Fruit fly (Drosophila melanogaster) whole organism, prepupa: ENCODE data around the gene CG42714.

ENCODE experiments used
- CG10631 ChIP-seq: fragments of 200-800 bp; sonication (Bioruptor generic); optimal IDR thresholded peaks from 2 replicates; lab custom pipeline; 2016; ENCODE audit warnings: missing biosample characterization, missing genetic modification characterization
- CG10669 ChIP-seq: fragments of 200-800 bp; sonication (Bioruptor generic); optimal IDR thresholded peaks from 3 replicates; lab custom pipeline; 2018; ENCODE audit warnings: missing biosample characterization, mild to moderate bottlenecking, missing genetic modification characterization, moderate library complexity
- CG11762 ChIP-seq: fragments of 200-800 bp; sonication (Bioruptor generic); optimal IDR thresholded peaks from 3 replicates; lab custom pipeline; 2016; ENCODE audit warnings: missing biosample characterization, missing genetic modification characterization; ENCODE audit not compliant: insufficient read depth
- CG15336 ChIP-seq: fragments of 200-800 bp; sonication (Bioruptor generic); IDR thresholded peaks from 2 replicates; pipeline ENCODE4 v1.3.6; 2022; ENCODE audit warnings: missing biosample characterization, missing genetic modification characterization
- CG16779 ChIP-seq: fragments of 200-800 bp; sonication (Bioruptor generic); optimal IDR thresholded peaks from 3 replicates; lab custom pipeline; 2017; ENCODE audit warnings: missing biosample characterization, mild to moderate bottlenecking, missing genetic modification characterization
- CG3032 ChIP-seq: fragments of 200-800 bp; optimal IDR thresholded peaks from 2 replicates; lab custom pipeline; 2019; ENCODE audit warnings: missing biosample characterization, mild to moderate bottlenecking, missing genetic modification characterization, moderate library complexity
- CG31627 ChIP-seq: fragments of 200-800 bp; sonication (Bioruptor generic); optimal IDR thresholded peaks from 3 replicates; lab custom pipeline; 2016; ENCODE audit warnings: missing biosample characterization, missing genetic modification characterization
- CG32006 ChIP-seq: fragments of 200-800 bp; sonication (Bioruptor generic); optimal IDR thresholded peaks from 3 replicates; lab custom pipeline; 2017; ENCODE audit warnings: missing biosample characterization, mild to moderate bottlenecking, missing genetic modification characterization
- CG4318 ChIP-seq: fragments of 200-800 bp; sonication (Bioruptor generic); optimal IDR thresholded peaks from 3 replicates; lab custom pipeline; 2017; ENCODE audit warnings: missing biosample characterization, mild to moderate bottlenecking, missing genetic modification characterization
- CG6276 ChIP-seq: fragments of 200-800 bp; sonication (Bioruptor generic); optimal IDR thresholded peaks from 2 replicates; lab custom pipeline; 2017; ENCODE audit warnings: missing biosample characterization, mild to moderate bottlenecking, missing genetic modification characterization
- CG6792 ChIP-seq: fragments of 200-800 bp; sonication (Bioruptor generic); optimal IDR thresholded peaks from 3 replicates; lab custom pipeline; 2016; ENCODE audit warnings: missing biosample characterization, missing genetic modification characterization
- CG6808 ChIP-seq: fragments of 200-800 bp; sonication (Bioruptor generic); optimal IDR thresholded peaks from 3 replicates; lab custom pipeline; 2017; ENCODE audit warnings: missing biosample characterization, missing genetic modification characterization, mild to moderate bottlenecking, moderate library complexity, missing genetic modification reagents
- CG6854 ChIP-seq: fragments of 200-800 bp; sonication (Bioruptor generic); optimal IDR thresholded peaks from 2 replicates; lab custom pipeline; 2017; ENCODE audit warnings: missing biosample characterization, mild to moderate bottlenecking, missing genetic modification characterization
- CG7368 ChIP-seq: fragments of 200-800 bp; sonication (Bioruptor generic); optimal IDR thresholded peaks from 3 replicates; lab custom pipeline; 2016; ENCODE audit warnings: missing biosample characterization, missing genetic modification characterization
- CG8319 ChIP-seq: fragments of 200-800 bp; sonication (Bioruptor generic); optimal IDR thresholded peaks from 3 replicates; lab custom pipeline; 2016; ENCODE audit warnings: missing biosample characterization, missing genetic modification characterization
- CG8632 ChIP-seq: fragments of 200-800 bp; sonication (Bioruptor generic); optimal IDR thresholded peaks from 3 replicates; lab custom pipeline; 2016; ENCODE audit warnings: missing biosample characterization, missing genetic modification characterization
- CG9139 ChIP-seq: fragments of 200-800 bp; sonication (Bioruptor generic); optimal IDR thresholded peaks from 3 replicates; lab custom pipeline; 2017; ENCODE audit warnings: missing biosample characterization, mild to moderate bottlenecking, missing genetic modification characterization
- Eip75B ChIP-seq: fragments of 200-800 bp; sonication (Bioruptor generic); optimal IDR thresholded peaks from 3 replicates; lab custom pipeline; 2016; ENCODE audit warnings: missing biosample characterization, missing genetic modification characterization
- Eip93F ChIP-seq: fragments of 200-800 bp; sonication (Bioruptor generic); optimal IDR thresholded peaks from 2 replicates; lab custom pipeline; 2016; ENCODE audit warnings: missing biosample characterization, mild to moderate bottlenecking, missing genetic modification characterization
- Ets21C ChIP-seq: fragments of 200-800 bp; sonication (Bioruptor generic); optimal IDR thresholded peaks from 3 replicates; lab custom pipeline; 2016; ENCODE audit warnings: missing biosample characterization, missing genetic modification characterization
- Ets96B ChIP-seq: fragments of 200-800 bp; optimal IDR thresholded peaks from 2 replicates; lab custom pipeline; 2019; ENCODE audit warnings: missing biosample characterization, mild to moderate bottlenecking, missing genetic modification characterization, moderate library complexity
- Hr38 ChIP-seq: sonication (Bioruptor generic); optimal IDR thresholded peaks from 2 replicates; lab custom pipeline; 2016; ENCODE audit warnings: missing biosample characterization, missing genetic modification characterization
- Hr39 ChIP-seq: fragments of 200-800 bp; sonication (Bioruptor generic); optimal IDR thresholded peaks from 2 replicates; lab custom pipeline; 2016; ENCODE audit warnings: missing biosample characterization, missing genetic modification characterization
- Hr4 ChIP-seq: fragments of 200-800 bp; sonication (Bioruptor generic); optimal IDR thresholded peaks from 3 replicates; lab custom pipeline; 2016; ENCODE audit warnings: missing biosample characterization, missing genetic modification characterization
- Lpt ChIP-seq: fragments of 200-800 bp; sonication (Bioruptor generic); optimal IDR thresholded peaks from 3 replicates; lab custom pipeline; 2016; ENCODE audit warnings: missing biosample characterization, missing genetic modification characterization
- OdsH ChIP-seq: fragments of 200-800 bp; sonication (Bioruptor generic); optimal IDR thresholded peaks from 3 replicates; lab custom pipeline; 2016; ENCODE audit warnings: missing biosample characterization, missing genetic modification characterization
- Smox ChIP-seq: fragments of 200-800 bp; sonication (Bioruptor generic); optimal IDR thresholded peaks from 3 replicates; lab custom pipeline; 2016; ENCODE audit warnings: missing biosample characterization, missing genetic modification characterization
- Sox14 ChIP-seq: fragments of 200-800 bp; sonication (Bioruptor generic); optimal IDR thresholded peaks from 3 replicates; lab custom pipeline; 2016; ENCODE audit warnings: missing biosample characterization, missing genetic modification characterization
- Sox15 ChIP-seq: fragments of 200-800 bp; sonication (Bioruptor generic); optimal IDR thresholded peaks from 3 replicates; lab custom pipeline; 2016; ENCODE audit warnings: missing biosample characterization, missing genetic modification characterization
- achi ChIP-seq: fragments of 200-800 bp; sonication (Bioruptor generic); optimal IDR thresholded peaks from 3 replicates; lab custom pipeline; 2016; ENCODE audit warnings: missing biosample characterization, missing genetic modification characterization
- acj6 ChIP-seq: fragments of 200-800 bp; sonication (Bioruptor generic); optimal IDR thresholded peaks from 3 replicates; lab custom pipeline; 2016; ENCODE audit warnings: missing biosample characterization, missing genetic modification characterization
- cyc ChIP-seq: fragments of 200-800 bp; sonication (Bioruptor generic); optimal IDR thresholded peaks from 3 replicates; lab custom pipeline; 2016; ENCODE audit warnings: missing biosample characterization, missing genetic modification characterization
- dac ChIP-seq: fragments of 200-800 bp; sonication (Bioruptor generic); optimal IDR thresholded peaks from 2 replicates; lab custom pipeline; 2017; ENCODE audit warnings: missing biosample characterization, mild to moderate bottlenecking, missing genetic modification characterization
- eg ChIP-seq: fragments of 200-800 bp; sonication (Bioruptor generic); IDR thresholded peaks from 3 replicates; pipeline ENCODE4 v1.3.6; 2022; ENCODE audit warnings: missing biosample characterization, missing genetic modification characterization
- esn ChIP-seq: fragments of 200-800 bp; sonication (Bioruptor generic); optimal IDR thresholded peaks from 2 replicates; lab custom pipeline; 2016; ENCODE audit warnings: missing biosample characterization, mild to moderate bottlenecking, missing genetic modification characterization, moderate library complexity
- fd59A ChIP-seq: fragments of 200-800 bp; sonication (Bioruptor generic); optimal IDR thresholded peaks from 2 replicates; lab custom pipeline; 2017; ENCODE audit warnings: missing biosample characterization, mild to moderate bottlenecking, missing genetic modification characterization, missing genetic modification reagents
- fd85E ChIP-seq: fragments of 200-800 bp; sonication (Bioruptor generic); optimal IDR thresholded peaks from 3 replicates; lab custom pipeline; 2016; ENCODE audit warnings: missing biosample characterization, missing genetic modification characterization
- fkh ChIP-seq: fragments of 200-800 bp; sonication (Bioruptor generic); optimal IDR thresholded peaks from 3 replicates; lab custom pipeline; 2017; ENCODE audit warnings: missing biosample characterization, mild to moderate bottlenecking, missing genetic modification characterization, moderate library complexity
- lz ChIP-seq: fragments of 200-800 bp; sonication (Bioruptor generic); optimal IDR thresholded peaks from 3 replicates; lab custom pipeline; 2016; ENCODE audit warnings: missing biosample characterization, missing genetic modification characterization
- net ChIP-seq: fragments of 200-800 bp; sonication (Bioruptor generic); optimal IDR thresholded peaks from 3 replicates; lab custom pipeline; 2016; ENCODE audit warnings: missing biosample characterization, missing genetic modification characterization
- pdm3 ChIP-seq: fragments of 200-800 bp; sonication (Bioruptor generic); optimal IDR thresholded peaks from 3 replicates; lab custom pipeline; 2016; ENCODE audit warnings: missing biosample characterization, missing genetic modification characterization
- salr ChIP-seq, 2 experiments: fragments of 200-800 bp; sonication (Bioruptor generic); optimal IDR thresholded peaks; 3 replicates each; lab custom pipeline; 2016 to 2018; ENCODE audit warnings: missing biosample characterization in 2 of 2, missing genetic modification characterization in 2 of 2, mild to moderate bottlenecking in 1 of 2
- spab ChIP-seq: fragments of 200-800 bp; sonication (Bioruptor generic); optimal IDR thresholded peaks from 2 replicates; lab custom pipeline; 2017; ENCODE audit warnings: missing biosample characterization, mild to moderate bottlenecking, missing genetic modification characterization, missing genetic modification reagents
- ss ChIP-seq, 2 experiments: fragments of 200-800 bp; sonication (Bioruptor generic); optimal IDR thresholded peaks; 2 replicates in 1 of 2; 3 replicates in 1 of 2; lab custom pipeline; 2017 to 2018; ENCODE audit warnings: mild to moderate bottlenecking in 2 of 2, missing biosample characterization in 2 of 2, missing genetic modification characterization in 2 of 2, moderate library complexity in 1 of 2
- svp ChIP-seq: fragments of 200-800 bp; sonication (Bioruptor generic); peaks from one replicate; lab custom pipeline; 2016; ENCODE audit warnings: missing biosample characterization, missing genetic modification characterization
- topi ChIP-seq: fragments of 200-800 bp; sonication (Bioruptor generic); optimal IDR thresholded peaks from 3 replicates; lab custom pipeline; 2016; ENCODE audit warnings: missing biosample characterization, missing genetic modification characterization
- vri ChIP-seq: fragments of 200-800 bp; sonication (Bioruptor generic); optimal IDR thresholded peaks from 3 replicates; lab custom pipeline; 2016; ENCODE audit warnings: missing biosample characterization, mild to moderate bottlenecking, missing genetic modification characterization

The CG42714 gene

dm6 chr3L:6266321-6266720, 32.5 kb upstream of the CG42714 start (continued):
- TF ChIP-seq esn (GFP tag; lab: Kevin White, UChicago): peak; percentile 71
- peak; percentile 75 for TF ChIP-seq topi
- peak; percentile 82 for TF ChIP-seq OdsH (GFP tag; lab: Kevin White, UChicago)
- TF ChIP-seq CG6854: no peak
- TF ChIP-seq Smox (GFP tag; lab: Kevin White, UChicago): peak; percentile 54
- peak; percentile 92 for TF ChIP-seq svp (GFP tag; lab: Kevin White, UChicago)
- peak; percentile 69 for TF ChIP-seq Ets96B (tag; lab: Kevin White, UChicago)
- TF ChIP-seq ss (GFP tag; optimal IDR thresholded peaks at IDR 0.05; lab: Kevin White, UChicago): peak; percentile 88 to 90
- TF ChIP-seq eg: peak; percentile 92
- TF ChIP-seq CG10631 (GFP tag; lab: Kevin White, UChicago): peak; percentile 88
- TF ChIP-seq CG8632 (GFP tag; lab: Kevin White, UChicago): peak; percentile 73
- no peak for TF ChIP-seq CG8319 (GFP tag; lab: Kevin White, UChicago)
- peak; percentile 61 for TF ChIP-seq CG10669 (GFP tag; lab: Kevin White, UChicago)
- peak; percentile 83 for TF ChIP-seq achi
- TF ChIP-seq CG7368 (GFP tag; lab: Kevin White, UChicago): no peak
- TF ChIP-seq Ets21C (GFP tag; lab: Kevin White, UChicago): peak; percentile 35
- peak; percentile 75 for TF ChIP-seq pdm3 (GFP tag; lab: Kevin White, UChicago)
- TF ChIP-seq salr (GFP tag; optimal IDR thresholded peaks at IDR 0.05; lab: Kevin White, UChicago): peak; percentile 18 to 75
- TF ChIP-seq fd85E (GFP tag; lab: Kevin White, UChicago): no peak
- peak; percentile 76 for TF ChIP-seq Sox14 (GFP tag; lab: Kevin White, UChicago)
- peak; percentile 51 for TF ChIP-seq lz (GFP tag; lab: Kevin White, UChicago)
- TF ChIP-seq CG4318 (GFP tag; lab: Kevin White, UChicago): peak; percentile 59
- peak; percentile 60 for TF ChIP-seq CG16779 (tag; lab: Kevin White, UChicago)
- TF ChIP-seq CG6808: peak; percentile 10
- TF ChIP-seq CG6276: peak; percentile 70
- peak; percentile 81 for TF ChIP-seq Eip75B (GFP tag; lab: Kevin White, UChicago)
- TF ChIP-seq spab (GFP tag; lab: Kevin White, UChicago): peak; percentile 31
- no peak for TF ChIP-seq Eip93F (GFP tag; lab: Kevin White, UChicago)
- peak; percentile 49 for TF ChIP-seq vri (GFP tag; lab: Kevin White, UChicago)
- peak; percentile 56 for TF ChIP-seq cyc (GFP tag; lab: Kevin White, UChicago)
- TF ChIP-seq Lpt (GFP tag; lab: Kevin White, UChicago): peak; percentile 76
- peak; percentile 78 for TF ChIP-seq net
- peak; percentile 65 for TF ChIP-seq CG11762 (GFP tag; lab: Kevin White, UChicago)
- TF ChIP-seq CG9139 (GFP tag; lab: Kevin White, UChicago): peak; percentile 64
- peak; percentile 74 for TF ChIP-seq CG6792 (GFP tag; lab: Kevin White, UChicago)
- peak; percentile 82 for TF ChIP-seq acj6 (GFP tag; lab: Kevin White, UChicago)

dm6 chr3L:6263896-6264841, 30.3 kb upstream of the CG42714 start:
- TF ChIP-seq Hr39 (GFP tag; lab: Kevin White, UChicago) (peak; percentile 65), CG6808 (no peak), OdsH (GFP tag; lab: Kevin White, UChicago) (no peak), CG32006 (GFP tag; lab: Kevin White, UChicago) (no peak), Hr38 (GFP tag; lab: Kevin White, UChicago) (no peak), svp (GFP tag; lab: Kevin White, UChicago) (peak; percentile 68), Sox14 (GFP tag; lab: Kevin White, UChicago) (peak; percentile 25), dac (peak; percentile 5), CG15336 (GFP tag; lab: Robert Waterston, UW) (no peak), salr (GFP tag; optimal IDR thresholded peaks at IDR 0.05; lab: Kevin White, UChicago) (no peak), topi (peak; percentile 40), esn (GFP tag; lab: Kevin White, UChicago) (peak; percentile 58), achi (no peak), Hr4 (GFP tag; lab: Kevin White, UChicago) (no peak), Lpt (GFP tag; lab: Kevin White, UChicago) (no peak), fd85E (GFP tag; lab: Kevin White, UChicago) (no peak), Sox15 (GFP tag; lab: Kevin White, UChicago) (no peak), CG3032 (tag; lab: Kevin White, UChicago) (peak; percentile 4), CG8632 (GFP tag; lab: Kevin White, UChicago) (no peak), CG31627 (GFP tag; lab: Kevin White, UChicago) (peak; percentile 69), fd59A (no peak), CG16779 (tag; lab: Kevin White, UChicago) (no peak), fkh (GFP tag; lab: Kevin White, UChicago) (no peak), CG4318 (GFP tag; lab: Kevin White, UChicago) (no peak)
